Worm (Caenorhabditis elegans) whole organism, young adult: ENCODE data around the gene atp-5.

Experiments used
- B0035.1 ChIP-seq: sonication (generic microtip); optimal IDR thresholded peaks from 2 replicates; lab custom pipeline; 2016; ENCODE audit warnings: missing genetic modification characterization, mild to moderate bottlenecking, missing compliant biosample characterization, missing genotype, missing genetic modification reagents
- B0336.3 ChIP-seq: fragments of 200-800 bp; sonication (Bioruptor generic); IDR thresholded peaks from 2 replicates; pipeline ENCODE4 v1.3.6; 2022; ENCODE audit warnings: missing genetic modification characterization, missing compliant biosample characterization
- C17E4.6 ChIP-seq: fragments of 200-800 bp; sonication (Bioruptor generic); IDR thresholded peaks from 2 replicates; pipeline ENCODE4 v1.3.6; 2022; ENCODE audit warnings: missing genetic modification reagents, missing genetic modification characterization, missing compliant biosample characterization
- D2030.7 ChIP-seq: fragments of 200-800 bp; sonication (Bioruptor generic); IDR thresholded peaks from 2 replicates; pipeline ENCODE4 v1.3.6; 2022; ENCODE audit warnings: missing genetic modification reagents, missing genetic modification characterization, missing compliant biosample characterization
- F23B12.7 ChIP-seq: sonication (generic microtip); optimal IDR thresholded peaks from 2 replicates; lab custom pipeline; 2017; ENCODE audit warnings: missing genetic modification characterization, mild to moderate bottlenecking, missing compliant biosample characterization, antibody characterized with exemption, moderate library complexity; ENCODE audit not compliant: insufficient read depth
- F49E8.2 ChIP-seq: sonication (generic microtip); optimal IDR thresholded peaks from 3 replicates; lab custom pipeline; 2017; ENCODE audit warnings: missing genetic modification characterization, mild to moderate bottlenecking, missing compliant biosample characterization, antibody characterized with exemption, moderate library complexity; ENCODE audit not compliant: insufficient read depth
- F55B11.4 ChIP-seq: sonication (generic microtip); optimal IDR thresholded peaks from 2 replicates; lab custom pipeline; 2016; ENCODE audit warnings: missing compliant biosample characterization, missing genetic modification characterization, borderline replicate concordance; ENCODE audit not compliant: insufficient read depth
- K11D2.4 ChIP-seq: fragments of 200-800 bp; sonication (Bioruptor generic); IDR thresholded peaks from 2 replicates; pipeline ENCODE4 v1.3.6; 2022; ENCODE audit warnings: missing genetic modification reagents, missing genetic modification characterization, missing compliant biosample characterization
- Y95B8A.8 ChIP-seq: fragments of 200-800 bp; sonication (Bioruptor generic); IDR thresholded peaks from 2 replicates; pipeline ENCODE4 v1.3.6; 2022; ENCODE audit warnings: missing genetic modification reagents, missing genetic modification characterization, missing compliant biosample characterization
- atf-7 ChIP-seq: sonication (generic microtip); optimal IDR thresholded peaks from 2 replicates; lab custom pipeline; 2017; ENCODE audit warnings: mild to moderate bottlenecking, missing genetic modification characterization, missing compliant biosample characterization
- athp-1 ChIP-seq: sonication (generic microtip); optimal IDR thresholded peaks from 2 replicates; lab custom pipeline; 2017; ENCODE audit warnings: mild to moderate bottlenecking, missing genetic modification characterization, missing compliant biosample characterization
- attf-3 ChIP-seq: fragments of 200-800 bp; sonication (Bioruptor generic); conservative IDR thresholded peaks from 2 replicates; pipeline ENCODE4 v1.3.6; 2022; ENCODE audit warnings: missing genetic modification reagents, missing genetic modification characterization, missing compliant biosample characterization
- attf-6 ChIP-seq: fragments of 200-800 bp; sonication (Bioruptor generic); IDR thresholded peaks from 2 replicates; pipeline ENCODE4 v1.3.6; 2022; ENCODE audit warnings: missing genetic modification reagents, missing genetic modification characterization, missing compliant biosample characterization
- cebp-1 ChIP-seq, 2 experiments: fragments of 200-800 bp in 1 of 2; sonication (Bioruptor generic) in 1 of 2; sonication (generic microtip) in 1 of 2; IDR thresholded peaks in 1 of 2; optimal IDR thresholded peaks in 1 of 2; 2 replicates each; pipeline versions ENCODE4 v1.3.6 to Lab custom; 2017 to 2022; ENCODE audit warnings: missing compliant biosample characterization in 2 of 2, missing genetic modification characterization in 2 of 2, mild to moderate bottlenecking in 1 of 2, missing genetic modification reagents in 1 of 2, moderate library complexity in 1 of 2
- cebp-2 ChIP-seq: fragments of 200-800 bp; sonication (Bioruptor generic); IDR thresholded peaks from 2 replicates; pipeline ENCODE4 v1.3.6; 2022; ENCODE audit warnings: missing genetic modification characterization, missing compliant biosample characterization
- ceh-100 ChIP-seq: fragments of 200-800 bp; sonication (Bioruptor generic); IDR thresholded peaks from 2 replicates; pipeline ENCODE4 v1.3.6; 2022; ENCODE audit warnings: missing genetic modification reagents, missing genetic modification characterization, missing compliant biosample characterization
- die-1 ChIP-seq: sonication (generic microtip); optimal IDR thresholded peaks from 2 replicates; lab custom pipeline; 2016; ENCODE audit warnings: missing genotype, mild to moderate bottlenecking, missing genetic modification characterization, missing compliant biosample characterization
- dox-1 ChIP-seq: fragments of 200-800 bp; sonication (Bioruptor generic); IDR thresholded peaks from 2 replicates; pipeline ENCODE4 v1.3.6; 2022; ENCODE audit warnings: missing genetic modification reagents, missing genetic modification characterization, missing compliant biosample characterization
- dpl-1 ChIP-seq: fragments of 150-350 bp; optimal IDR thresholded peaks from 2 replicates; lab custom pipeline; 2014; ENCODE audit warnings: missing biosample characterization, missing genetic modification reagents, missing genetic modification characterization
- egl-44 ChIP-seq: fragments of 200-800 bp; sonication (Bioruptor generic); IDR thresholded peaks from 2 replicates; pipeline ENCODE4 v1.3.6; 2022; ENCODE audit warnings: missing genetic modification reagents, missing genetic modification characterization, missing compliant biosample characterization
- hrde-1 ChIP-seq: sonication (generic microtip); optimal IDR thresholded peaks from 2 replicates; lab custom pipeline; 2016; ENCODE audit warnings: missing genetic modification characterization, mild to moderate bottlenecking, missing compliant biosample characterization, moderate library complexity, missing genotype, missing genetic modification reagents, borderline replicate concordance
- hsf-1 ChIP-seq: fragments of 200-800 bp; sonication (Bioruptor generic); IDR thresholded peaks from 2 replicates; pipeline ENCODE4 v1.3.6; 2022; ENCODE audit warnings: missing genetic modification reagents, missing genetic modification characterization, missing compliant biosample characterization
- lin-40 ChIP-seq: sonication (generic microtip); optimal IDR thresholded peaks from 2 replicates; lab custom pipeline; 2016; ENCODE audit warnings: missing genetic modification characterization, mild to moderate bottlenecking, missing compliant biosample characterization, missing genotype, missing genetic modification reagents
- lin-54 ChIP-seq: fragments of 200-800 bp; sonication (Bioruptor generic); optimal IDR thresholded peaks from 2 replicates; lab custom pipeline; 2018; ENCODE audit warnings: mild to moderate bottlenecking, missing genetic modification characterization, missing compliant biosample characterization
- madf-10 ChIP-seq: sonication (generic microtip); optimal IDR thresholded peaks from 2 replicates; lab custom pipeline; 2016; ENCODE audit warnings: mild to moderate bottlenecking, missing genetic modification characterization, missing compliant biosample characterization
- mcd-1 ChIP-seq: fragments of 200-800 bp; sonication (Bioruptor generic); IDR thresholded peaks from 2 replicates; pipeline ENCODE4 v1.3.6; 2022; ENCODE audit warnings: missing genetic modification reagents, missing genetic modification characterization, missing compliant biosample characterization
- mel-28 ChIP-seq: sonication (generic microtip); optimal IDR thresholded peaks from 2 replicates; lab custom pipeline; 2016; ENCODE audit warnings: borderline replicate concordance, mild to moderate bottlenecking, missing genetic modification characterization, missing compliant biosample characterization
- mxl-1 ChIP-seq: sonication (generic microtip); optimal IDR thresholded peaks from 2 replicates; lab custom pipeline; 2016; ENCODE audit warnings: missing genetic modification characterization, missing compliant biosample characterization
- repo-1 ChIP-seq: sonication (generic microtip); optimal IDR thresholded peaks from 2 replicates; lab custom pipeline; 2017; ENCODE audit warnings: mild to moderate bottlenecking, missing genetic modification characterization, missing compliant biosample characterization
- sea-2 ChIP-seq: fragments of 200-800 bp; sonication (Bioruptor generic); IDR thresholded peaks from 2 replicates; pipeline ENCODE4 v1.3.6; 2022; ENCODE audit warnings: missing genetic modification characterization, missing compliant biosample characterization
- snpc-1.1 ChIP-seq: sonication (generic microtip); optimal IDR thresholded peaks from 2 replicates; lab custom pipeline; 2017; ENCODE audit warnings: missing genetic modification characterization, mild to moderate bottlenecking, missing compliant biosample characterization, antibody characterized with exemption, moderate library complexity, missing genotype, missing genetic modification reagents; ENCODE audit not compliant: insufficient read depth
- tbp1 ChIP-seq: fragments of 200-800 bp; sonication (Bioruptor generic); optimal IDR thresholded peaks from 2 replicates; lab custom pipeline; 2018; ENCODE audit warnings: mild to moderate bottlenecking, missing genetic modification characterization, missing compliant biosample characterization
- tbx-9 ChIP-seq: sonication (generic microtip); optimal IDR thresholded peaks from 2 replicates; lab custom pipeline; 2016; ENCODE audit warnings: borderline replicate concordance, missing genetic modification characterization, inconsistent platforms, missing compliant biosample characterization
- xnd-1 ChIP-seq: sonication (generic microtip); optimal IDR thresholded peaks from 2 replicates; lab custom pipeline; 2016; ENCODE audit warnings: missing genotype, missing genetic modification reagents, missing genetic modification characterization, missing compliant biosample characterization
- ztf-6 ChIP-seq: fragments of 200-800 bp; sonication (Bioruptor generic); IDR thresholded peaks from 2 replicates; pipeline ENCODE4 v1.3.6; 2022; ENCODE audit warnings: missing genetic modification reagents, missing genetic modification characterization, missing compliant biosample characterization

atp-5 gene

ce11 chrV:11152333-11152732 is 28.7 kb upstream of the atp-5 start, which contains the start of gene srg-39:
Gene srg-39 (minus strand): TSS chrV:11152433.
- TF ChIP-seq cebp-2: no peak
- no peak for TF ChIP-seq die-1 (tag; lab: Kevin White, UChicago)
- no peak for TF ChIP-seq D2030.7
- TF ChIP-seq ztf-6 (GFP tag; lab: Robert Waterston, UW): no peak
- TF ChIP-seq tbp1: no peak
- TF ChIP-seq cebp-1 (GFP tag; IDR thresholded peaks at IDR 0.05; lab: Robert Waterston, UW): no peak
- TF ChIP-seq cebp-1 (tag; optimal IDR thresholded peaks at IDR 0.05; lab: Kevin White, UChicago): no peak
- TF ChIP-seq mel-28 (tag; lab: Kevin White, UChicago): no peak
- TF ChIP-seq B0336.3 (GFP tag; lab: Robert Waterston, UW): no peak
- no peak for TF ChIP-seq egl-44 (GFP tag; lab: Robert Waterston, UW)

- no peak for TF ChIP-seq B0035.1 (tag; lab: Kevin White, UChicago)
- no peak for TF ChIP-seq xnd-1 (tag; lab: Kevin White, UChicago)
- TF ChIP-seq dpl-1 (GFP tag; lab: Kevin White, UChicago): no peak
- no peak for TF ChIP-seq ceh-100 (GFP tag; lab: Robert Waterston, UW)
- TF ChIP-seq tbp1: no peak
- no peak for TF ChIP-seq atf-7 (tag; lab: Kevin White, UChicago)
- no peak for TF ChIP-seq mxl-1 (tag; lab: Kevin White, UChicago)
- no peak for TF ChIP-seq Y95B8A.8 (GFP tag; lab: Robert Waterston, UW)
- TF ChIP-seq F55B11.4 (tag; lab: Kevin White, UChicago): no peak
- no peak for TF ChIP-seq lin-54 (GFP tag; lab: Kevin White, UChicago)
- TF ChIP-seq F23B12.7 (tag; lab: Kevin White, UChicago): no peak
- no peak for TF ChIP-seq mcd-1 (GFP tag; lab: Robert Waterston, UW)
- TF ChIP-seq lin-40 (tag; lab: Kevin White, UChicago): no peak
- no peak for TF ChIP-seq hrde-1 (tag; lab: Kevin White, UChicago)
- no peak for TF ChIP-seq cebp-1 (GFP tag; IDR thresholded peaks at IDR 0.05; lab: Robert Waterston, UW)
- TF ChIP-seq cebp-1 (tag; optimal IDR thresholded peaks at IDR 0.05; lab: Kevin White, UChicago): no peak
- TF ChIP-seq K11D2.4 (GFP tag; lab: Robert Waterston, UW): no peak
- TF ChIP-seq C17E4.6: no peak
- no peak for TF ChIP-seq snpc-1.1 (tag; lab: Kevin White, UChicago)
- no peak for TF ChIP-seq hsf-1 (GFP tag; lab: Robert Waterston, UW)
- no peak for TF ChIP-seq tbx-9
Measured at ce11 chrV:11149405-11149804, 25.7 kb upstream of the atp-5 start, which contains the start of gene T19C4.1. Gene T19C4.1 (plus strand): TSS chrV:11149705.

- TF ChIP-seq athp-1 (tag; lab: Kevin White, UChicago) (no peak), snpc-1.1 (tag; lab: Kevin White, UChicago) (no peak), madf-10 (tag; lab: Kevin White, UChicago) (no peak), attf-6 (no peak), attf-3 (GFP tag; lab: Robert Waterston, UW) (no peak), repo-1 (tag; lab: Kevin White, UChicago) (no peak), dox-1 (GFP tag; lab: Robert Waterston, UW) (no peak), Y95B8A.8 (GFP tag; lab: Robert Waterston, UW) (no peak), sea-2 (GFP tag; lab: Robert Waterston, UW) (no peak), F49E8.2 (tag; lab: Kevin White, UChicago) (no peak), cebp-2 (no peak), B0035.1 (tag; lab: Kevin White, UChicago) (no peak)
Measured at ce11 chrV:11148971-11149370, 25.3 kb upstream of the atp-5 start.
